Fruit fly (Drosophila melanogaster): ENCODE data around the gene nSyb.

Gene nSyb

DNA sequence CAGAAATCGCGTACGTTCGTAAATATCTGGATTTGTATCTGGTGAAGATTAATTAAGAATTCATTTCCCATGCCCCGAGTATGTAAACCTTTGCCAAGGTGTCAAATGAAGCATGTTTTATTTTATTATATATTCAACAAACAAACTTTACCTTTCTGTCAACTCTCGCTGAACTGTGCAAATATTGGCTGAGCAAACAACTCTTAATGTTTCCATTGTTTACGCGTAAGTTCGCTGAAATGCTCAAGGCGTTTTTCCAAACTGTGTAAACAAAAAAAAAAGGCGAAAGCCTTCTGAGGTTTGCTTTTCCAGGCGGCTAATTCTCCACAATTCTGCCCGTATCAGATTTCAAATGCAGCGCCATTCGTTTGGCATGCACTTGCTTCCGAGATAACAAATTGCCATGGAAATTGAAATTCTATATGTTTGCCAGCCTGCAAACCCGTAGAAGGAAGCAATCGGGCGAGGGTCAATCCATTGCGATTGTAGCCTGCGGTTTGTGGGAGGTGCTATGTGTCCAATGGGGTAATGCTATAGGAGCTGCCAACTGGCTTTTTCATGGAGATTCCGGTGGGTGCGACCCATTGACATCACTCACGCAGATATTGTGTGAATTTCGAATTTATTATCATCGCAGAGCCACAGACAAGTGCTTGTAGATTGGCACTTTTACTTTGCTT lies 45.7 kb downstream of the nSyb start (continued):
- peak; percentile 43 for TF ChIP-seq CG11398 (GFP tag; optimal IDR thresholded peaks at IDR 0.05)
- TF ChIP-seq maf-S (GFP tag; optimal IDR thresholded peaks at IDR 0.05) = peak; percentile 63
- no peak for TF ChIP-seq H15 (GFP tag; IDR thresholded peaks at IDR 0.05)
- 0 out of 3 replicates have a peak, but pooled peaks have one; percentile 9 for TF ChIP-seq otp (GFP tag; IDR thresholded peaks at IDR 0.05)
- TF ChIP-seq chn (GFP tag; optimal IDR thresholded peaks at IDR 0.05) = no peak
- peak; percentile 79 for TF ChIP-seq CG18619 (GFP tag; optimal IDR thresholded peaks at IDR 0.05)
- no peak for TF ChIP-seq pros (GFP tag; optimal IDR thresholded peaks at IDR 0.05)
- peak; percentile 78 for TF ChIP-seq CG9817 (tag; optimal IDR thresholded peaks at IDR 0.05)
- TF ChIP-seq oc (tag; optimal IDR thresholded peaks at IDR 0.05) = no peak
- peak; percentile 95 for TF ChIP-seq caup (GFP tag; optimal IDR thresholded peaks at IDR 0.05; ENCODE audit: severe bottlenecking)
- no peak for TF ChIP-seq bbx (GFP tag; IDR thresholded peaks at IDR 0.05; ENCODE audit: partially characterized antibody)
- peak; percentile 43; the same call in 1 of the 2 replicates for TF ChIP-seq chm (GFP tag; IDR thresholded peaks at IDR 0.05)
- TF ChIP-seq gsb-n (tag; optimal IDR thresholded peaks at IDR 0.05) = no peak
- peak; percentile 32 for TF ChIP-seq CG2116 (GFP tag; optimal IDR thresholded peaks at IDR 0.05)
- no peak for TF ChIP-seq Nf-YC (tag; optimal IDR thresholded peaks at IDR 0.05)
- TF ChIP-seq corto (GFP tag; optimal IDR thresholded peaks at IDR 0.05) = peak; percentile 62
- no peak for TF ChIP-seq CG7839 (tag; optimal IDR thresholded peaks at IDR 0.05)
- no peak for TF ChIP-seq gcm (GFP tag; optimal IDR thresholded peaks at IDR 0.05)
- peak; percentile 4 for TF ChIP-seq CG6654 (GFP tag; optimal IDR thresholded peaks at IDR 0.05)
- peak; percentile 86 for TF ChIP-seq CG2120 (GFP tag; optimal IDR thresholded peaks at IDR 0.05)
- peak; percentile 81 for TF ChIP-seq CG1647 (GFP tag; optimal IDR thresholded peaks at IDR 0.05)
- peak; percentile 26 for TF ChIP-seq CG8089 (GFP tag; optimal IDR thresholded peaks at IDR 0.05)
- TF ChIP-seq rib (GFP tag; IDR thresholded peaks at IDR 0.05) = peak; percentile 93
- TF ChIP-seq CG8765 (GFP tag; IDR thresholded peaks at IDR 0.05) = no peak
- peak; percentile 71 for TF ChIP-seq CG13624 (GFP tag; optimal IDR thresholded peaks at IDR 0.05)
- TF ChIP-seq pum (GFP tag; optimal IDR thresholded peaks at IDR 0.05) = no peak
- TF ChIP-seq schlank (tag; optimal IDR thresholded peaks at IDR 0.05) = peak; percentile 93
- TF ChIP-seq CG8388 (GFP tag; optimal IDR thresholded peaks at IDR 0.05) = no peak
- TF ChIP-seq zf30C (GFP tag; optimal IDR thresholded peaks at IDR 0.05) = no peak
- no peak for TF ChIP-seq wor (GFP tag; IDR thresholded peaks at IDR 0.05)
- TF ChIP-seq nerfin-2 (GFP tag; IDR thresholded peaks at IDR 0.05; ENCODE audit: partially characterized antibody) = no peak
- TF ChIP-seq ems (GFP tag; optimal IDR thresholded peaks at IDR 0.05) = peak; percentile 66
- no peak for TF ChIP-seq tna (GFP tag; IDR thresholded peaks at IDR 0.05; ENCODE audit: partially characterized antibody)
- TF ChIP-seq sqz (GFP tag; optimal IDR thresholded peaks at IDR 0.05) = no peak
- TF ChIP-seq NK7.1 (GFP tag; optimal IDR thresholded peaks at IDR 0.05) = peak; percentile 64
- TF ChIP-seq CG12942 (GFP tag; optimal IDR thresholded peaks at IDR 0.05) = peak; percentile 38
- peak; percentile 67 for TF ChIP-seq CG15269 (tag; optimal IDR thresholded peaks at IDR 0.05)
- TF ChIP-seq hbn (GFP tag; IDR thresholded peaks at IDR 0.05; ENCODE audit: partially characterized antibody) = no peak
- TF ChIP-seq CG31388 (GFP tag; optimal IDR thresholded peaks at IDR 0.05) = peak; percentile 16
- peak; percentile 43; the same call in 1 of the 3 replicates for TF ChIP-seq dysf (GFP tag; IDR thresholded peaks at IDR 0.05)
- TF ChIP-seq Dek (tag; optimal IDR thresholded peaks at IDR 0.05) = peak; percentile 80
- peak; percentile 65 for TF ChIP-seq unpg (GFP tag; optimal IDR thresholded peaks at IDR 0.05)
- TF ChIP-seq h (optimal IDR thresholded peaks at IDR 0.05) = no peak
- no peak for TF ChIP-seq ac (GFP tag; optimal IDR thresholded peaks at IDR 0.05)
- TF ChIP-seq zfh2 (GFP tag; optimal IDR thresholded peaks at IDR 0.05) = peak; percentile 57
- TF ChIP-seq kah (GFP tag; optimal IDR thresholded peaks at IDR 0.05) = peak; percentile 47
- no peak for TF ChIP-seq Deaf1 (tag; optimal IDR thresholded peaks at IDR 0.05)
- TF ChIP-seq HmgD (GFP tag; optimal IDR thresholded peaks at IDR 0.05) = no peak
- TF ChIP-seq Eip74EF (GFP tag; optimal IDR thresholded peaks at IDR 0.05) = peak in 1 of 2 experiments; percentile 46
